Worm (Caenorhabditis elegans): ENCODE data around the gene srj-22.

- no peak for TF ChIP-seq W03F9.2 (tag; optimal IDR thresholded peaks at IDR 0.05)
- TF ChIP-seq dao-5 (tag; optimal IDR thresholded peaks at IDR 0.05), result no peak
Measured at ce11 chrV:10760839-10761238, 17.3 kb upstream of the srj-22 start.

All from whole organism, L4/young adult.